Fruit fly (Drosophila melanogaster) whole organism, embryonic: ENCODE measurements around the gene CG14232.

Experiments used
- Antp ChIP-seq: fragments of 200-800 bp; sonication (Bioruptor generic); optimal IDR thresholded peaks from 3 replicates; lab custom pipeline; 2016; ENCODE audit warnings: missing biosample characterization, missing genetic modification characterization
- Asciz ChIP-seq: fragments of 200-800 bp; sonication (Bioruptor generic); optimal IDR thresholded peaks from 2 replicates; lab custom pipeline; 2017; ENCODE audit warnings: missing biosample characterization, mild to moderate bottlenecking, missing genetic modification characterization, missing genetic modification reagents
- CG10147 ChIP-seq: fragments of 200-800 bp; sonication (Bioruptor generic); optimal IDR thresholded peaks from 2 replicates; lab custom pipeline; 2019; ENCODE audit warnings: missing biosample characterization, mild to moderate bottlenecking, missing genetic modification characterization, moderate library complexity
- CG10267 ChIP-seq: fragments of 200-800 bp; sonication (Bioruptor generic); optimal IDR thresholded peaks from 2 replicates; lab custom pipeline; 2018; ENCODE audit warnings: missing biosample characterization, mild to moderate bottlenecking, missing genetic modification characterization, moderate library complexity
- CG10431 ChIP-seq: fragments of 200-800 bp; sonication (Bioruptor generic); optimal IDR thresholded peaks from 3 replicates; lab custom pipeline; 2018; ENCODE audit warnings: missing biosample characterization, mild to moderate bottlenecking, missing genetic modification characterization
- CG11093 ChIP-seq: fragments of 200-800 bp; sonication (Bioruptor generic); IDR thresholded peaks from 3 replicates; pipeline ENCODE4 v1.3.6; 2022; ENCODE audit warnings: missing biosample characterization, missing genetic modification characterization
- CG11398 ChIP-seq: fragments of 200-800 bp; sonication (Bioruptor generic); optimal IDR thresholded peaks from 2 replicates; lab custom pipeline; 2016; ENCODE audit warnings: missing biosample characterization, missing genetic modification characterization
- CG12299 ChIP-seq: fragments of 200-800 bp; sonication (Bioruptor generic); optimal IDR thresholded peaks from 2 replicates; lab custom pipeline; 2018; ENCODE audit warnings: missing biosample characterization, mild to moderate bottlenecking, missing genetic modification characterization
- CG12942 ChIP-seq: fragments of 200-800 bp; sonication (Bioruptor generic); optimal IDR thresholded peaks from 3 replicates; lab custom pipeline; 2016; ENCODE audit warnings: missing biosample characterization, missing genetic modification characterization
- CG14441 ChIP-seq: fragments of 200-800 bp; sonication (Bioruptor generic); IDR thresholded peaks from 2 replicates; pipeline ENCODE4 v1.3.6; 2022; ENCODE audit warnings: missing biosample characterization, missing genetic modification characterization
- CG15073 ChIP-seq: fragments of 200-800 bp; sonication (Bioruptor generic); optimal IDR thresholded peaks from 2 replicates; lab custom pipeline; 2016; ENCODE audit warnings: missing biosample characterization, missing genetic modification characterization
- CG16815 ChIP-seq: fragments of 200-800 bp; sonication (Bioruptor generic); optimal IDR thresholded peaks from 3 replicates; lab custom pipeline; 2017; ENCODE audit warnings: missing biosample characterization, mild to moderate bottlenecking, missing genetic modification characterization
- CG17568 ChIP-seq: fragments of 200-800 bp; sonication (Bioruptor generic); optimal IDR thresholded peaks from 2 replicates; lab custom pipeline; 2018; ENCODE audit warnings: missing biosample characterization, mild to moderate bottlenecking, missing genetic modification characterization, moderate library complexity
- CG18619 ChIP-seq: fragments of 200-800 bp; sonication (Bioruptor generic); optimal IDR thresholded peaks from 3 replicates; lab custom pipeline; 2017; ENCODE audit warnings: missing biosample characterization, mild to moderate bottlenecking, missing genetic modification characterization
- CG18764 ChIP-seq: fragments of 200-800 bp; sonication (Bioruptor generic); optimal IDR thresholded peaks from 3 replicates; lab custom pipeline; 2016; ENCODE audit warnings: missing biosample characterization, missing genetic modification characterization
- CG2678 ChIP-seq: fragments of 200-800 bp; sonication (Bioruptor generic); optimal IDR thresholded peaks from 3 replicates; lab custom pipeline; 2019; ENCODE audit warnings: missing biosample characterization, mild to moderate bottlenecking, missing genetic modification characterization, moderate library complexity
- CG33557 ChIP-seq: fragments of 200-800 bp; sonication (Bioruptor generic); optimal IDR thresholded peaks from 2 replicates; lab custom pipeline; 2019; ENCODE audit warnings: missing biosample characterization, mild to moderate bottlenecking, missing genetic modification characterization, moderate library complexity
- CG4404 ChIP-seq: fragments of 200-800 bp; sonication (Bioruptor generic); IDR thresholded peaks from 2 replicates; pipeline ENCODE4 v1.3.6; 2022; ENCODE audit warnings: missing biosample characterization, missing genetic modification characterization
- CG6689 ChIP-seq: fragments of 200-800 bp; sonication (Bioruptor generic); IDR thresholded peaks from 2 replicates; pipeline ENCODE4 v1.3.6; 2022; ENCODE audit warnings: missing biosample characterization, missing genetic modification characterization
- CG6854 ChIP-seq: fragments of 200-800 bp; sonication (Bioruptor generic); optimal IDR thresholded peaks from 3 replicates; lab custom pipeline; 2017; ENCODE audit warnings: missing biosample characterization, mild to moderate bottlenecking, missing genetic modification characterization
- CG7372 ChIP-seq: fragments of 200-800 bp; sonication (Bioruptor generic); IDR thresholded peaks from 2 replicates; pipeline ENCODE4 v1.3.6; 2022; ENCODE audit warnings: missing biosample characterization, missing genetic modification characterization
- CG7745 ChIP-seq: fragments of 200-800 bp; sonication (Bioruptor generic); optimal IDR thresholded peaks from 2 replicates; lab custom pipeline; 2018; ENCODE audit warnings: missing biosample characterization, mild to moderate bottlenecking, missing genetic modification characterization, moderate library complexity
- CG8388 ChIP-seq: fragments of 200-800 bp; sonication (Bioruptor generic); optimal IDR thresholded peaks from 2 replicates; lab custom pipeline; 2019; ENCODE audit warnings: missing biosample characterization, mild to moderate bottlenecking, missing genetic modification characterization, moderate library complexity
- CG9876 ChIP-seq: fragments of 200-800 bp; sonication (Bioruptor generic); optimal IDR thresholded peaks from 2 replicates; lab custom pipeline; 2016; ENCODE audit warnings: missing biosample characterization, missing genetic modification characterization
- CHES-1-like ChIP-seq: fragments of 200-800 bp; sonication (Bioruptor generic); optimal IDR thresholded peaks from 2 replicates; lab custom pipeline; 2016; ENCODE audit warnings: missing biosample characterization, missing genetic modification characterization
- Chrac-16 ChIP-seq: fragments of 200-800 bp; sonication (Bioruptor generic); optimal IDR thresholded peaks from 3 replicates; lab custom pipeline; 2016; ENCODE audit warnings: missing biosample characterization, missing genetic modification characterization
- ERR ChIP-seq: fragments of 200-800 bp; sonication (Bioruptor generic); optimal IDR thresholded peaks from 2 replicates; lab custom pipeline; 2016; ENCODE audit warnings: missing biosample characterization, missing genetic modification characterization
- Elba2 ChIP-seq: fragments of 200-800 bp; sonication (Bioruptor generic); optimal IDR thresholded peaks from 3 replicates; lab custom pipeline; 2016; ENCODE audit warnings: missing biosample characterization, missing genetic modification characterization
- Fer3 ChIP-seq: fragments of 200-800 bp; sonication (Bioruptor generic); optimal IDR thresholded peaks from 2 replicates; lab custom pipeline; 2018; ENCODE audit warnings: missing biosample characterization, mild to moderate bottlenecking, missing genetic modification characterization, moderate library complexity
- Gsc ChIP-seq: fragments of 200-800 bp; sonication (Bioruptor generic); IDR thresholded peaks from 2 replicates; pipeline ENCODE4 v1.3.6; 2022; ENCODE audit warnings: missing biosample characterization, missing genetic modification characterization
- HmgD ChIP-seq: fragments of 200-800 bp; sonication (Bioruptor generic); optimal IDR thresholded peaks from 3 replicates; lab custom pipeline; 2016; ENCODE audit warnings: missing biosample characterization, missing genetic modification characterization
- Hr3 ChIP-seq: fragments of 200-800 bp; sonication (Bioruptor generic); optimal IDR thresholded peaks from 3 replicates; lab custom pipeline; 2016; ENCODE audit warnings: missing biosample characterization, missing genetic modification characterization
- Hr39 ChIP-seq: fragments of >200 bp; optimal IDR thresholded peaks from 2 replicates; lab custom pipeline; 2017
- Hr78 ChIP-seq, 2 experiments: fragments of 200-800 bp in 1 of 2; fragments of >200 bp in 1 of 2; sonication (Bioruptor generic) in 1 of 2; optimal IDR thresholded peaks; 2 replicates each; lab custom pipeline; 2017 to 2019; ENCODE audit warnings: missing biosample characterization in 2 of 2, missing genetic modification characterization in 2 of 2, mild to moderate bottlenecking in 1 of 2, moderate library complexity in 1 of 2
- Lhr ChIP-seq: fragments of 200-800 bp; sonication (Bioruptor generic); optimal IDR thresholded peaks from 3 replicates; lab custom pipeline; 2017; ENCODE audit warnings: mild to moderate bottlenecking, missing biosample characterization, missing genetic modification reagents, missing genetic modification characterization
- Lim3 ChIP-seq: fragments of 200-800 bp; sonication (Bioruptor generic); IDR thresholded peaks from 2 replicates; pipeline ENCODE4 v1.3.6; 2022; ENCODE audit warnings: missing biosample characterization, missing genetic modification characterization
- Mad ChIP-seq: fragments of 200-800 bp; sonication (Bioruptor generic); optimal IDR thresholded peaks from 2 replicates; lab custom pipeline; 2016; ENCODE audit warnings: missing biosample characterization, missing genetic modification characterization
- Mes4 ChIP-seq: fragments of 200-800 bp; sonication (Bioruptor generic); optimal IDR thresholded peaks from 2 replicates; lab custom pipeline; 2016; ENCODE audit warnings: missing biosample characterization, missing genetic modification characterization
- Myb ChIP-seq: fragments of 200-800 bp; sonication (Bioruptor generic); optimal IDR thresholded peaks from 2 replicates; lab custom pipeline; 2016; ENCODE audit warnings: missing biosample characterization, missing genetic modification characterization
- TFAM ChIP-seq: fragments of 200-800 bp; sonication (Bioruptor generic); optimal IDR thresholded peaks from 2 replicates; lab custom pipeline; 2017; ENCODE audit warnings: missing biosample characterization, missing genetic modification characterization, inconsistent platforms
- ash1 ChIP-seq: fragments of 200-800 bp; sonication (Bioruptor generic); optimal IDR thresholded peaks from 2 replicates; lab custom pipeline; 2018; ENCODE audit warnings: missing biosample characterization, mild to moderate bottlenecking, missing genetic modification characterization
- br ChIP-seq: fragments of >200 bp; optimal IDR thresholded peaks from 2 replicates; lab custom pipeline; 2017
- dm ChIP-seq: fragments of 200-800 bp; sonication (Bioruptor generic); optimal IDR thresholded peaks from 3 replicates; lab custom pipeline; 2016; ENCODE audit warnings: missing biosample characterization, missing genetic modification characterization
- fd3F ChIP-seq: fragments of 200-800 bp; sonication (Bioruptor generic); optimal IDR thresholded peaks from 2 replicates; lab custom pipeline; 2018; ENCODE audit warnings: missing biosample characterization, mild to moderate bottlenecking, missing genetic modification characterization, moderate library complexity
- fd96Cb ChIP-seq: fragments of 200-800 bp; sonication (Bioruptor generic); optimal IDR thresholded peaks from 2 replicates; lab custom pipeline; 2018; ENCODE audit warnings: missing biosample characterization, mild to moderate bottlenecking, missing genetic modification characterization, moderate library complexity
- fu2 ChIP-seq: fragments of 200-800 bp; sonication (Bioruptor generic); optimal IDR thresholded peaks from 2 replicates; lab custom pipeline; 2016; ENCODE audit warnings: missing biosample characterization, missing genetic modification characterization
- gt ChIP-seq: fragments of 200-800 bp; sonication (Bioruptor generic); IDR thresholded peaks from 2 replicates; pipeline ENCODE4 v1.3.6; 2022; ENCODE audit warnings: missing biosample characterization, missing genetic modification characterization
- p53 ChIP-seq: fragments of 200-800 bp; sonication (Bioruptor generic); optimal IDR thresholded peaks from 2 replicates; lab custom pipeline; 2016; ENCODE audit warnings: missing biosample characterization, missing genetic modification characterization
- rib ChIP-seq: fragments of 200-800 bp; sonication (Bioruptor generic); IDR thresholded peaks from 2 replicates; pipeline ENCODE4 v1.3.6; 2022; ENCODE audit warnings: missing biosample characterization, missing genetic modification characterization
- sr ChIP-seq: fragments of 200-800 bp; sonication (Bioruptor generic); IDR thresholded peaks from 3 replicates; pipeline ENCODE4 v1.3.6; 2022; ENCODE audit warnings: missing biosample characterization, missing genetic modification characterization
- tna ChIP-seq: fragments of 200-800 bp; sonication (Bioruptor generic); IDR thresholded peaks from 2 replicates; pipeline ENCODE4 v1.3.6; 2022; ENCODE audit warnings: missing biosample characterization, missing genetic modification characterization; ENCODE audit not compliant: partially characterized antibody
- zen ChIP-seq: fragments of 200-800 bp; sonication (Bioruptor generic); optimal IDR thresholded peaks from 3 replicates; lab custom pipeline; 2018; ENCODE audit warnings: missing biosample characterization, mild to moderate bottlenecking, missing genetic modification characterization, moderate library complexity

The CG14232 gene

DNA sequence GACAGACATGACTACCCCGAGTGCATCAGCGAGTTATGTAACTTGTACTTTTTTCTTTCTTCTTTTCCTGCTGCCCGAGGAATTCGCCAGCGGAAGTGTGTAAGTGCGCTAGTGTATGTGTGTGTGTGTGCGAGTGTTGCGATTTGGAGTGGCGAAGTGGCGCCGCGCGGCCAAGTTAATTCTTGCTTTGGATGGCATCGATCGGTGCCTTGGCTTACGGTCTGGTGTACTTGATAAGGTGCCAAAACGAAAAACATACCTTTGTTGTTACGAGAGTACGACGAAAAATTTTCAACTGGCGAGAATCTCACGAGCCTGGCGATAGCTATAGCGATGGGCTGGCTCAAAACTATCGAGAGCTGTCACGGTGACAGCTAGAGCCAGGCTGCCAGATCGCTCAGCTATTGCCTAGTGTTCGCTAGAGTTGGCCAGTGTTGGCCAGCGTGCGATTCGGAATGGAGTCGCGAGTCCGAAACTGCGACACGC lies 40.0 kb upstream of the CG14232 start, which contains the start of the genes CG18809, COX6B, CG33932 and Rpp20 (continued):
- peak; percentile 88 for TF ChIP-seq tna (GFP tag; lab: Robert Waterston, UW)
- no peak for TF ChIP-seq fd96Cb (tag; lab: Kevin White, UChicago)
- TF ChIP-seq Hr78 (GFP tag; optimal IDR thresholded peaks at IDR 0.05; lab: Kevin White, UChicago), result no peak
- TF ChIP-seq fd3F (GFP tag; lab: Kevin White, UChicago), result no peak
- TF ChIP-seq Mes4 (GFP tag; lab: Kevin White, UChicago), result peak; percentile 34
- TF ChIP-seq fu2, result peak; percentile 68
- no peak for TF ChIP-seq Elba2 (GFP tag; lab: Kevin White, UChicago)
- peak; percentile 93 for TF ChIP-seq HmgD
- TF ChIP-seq Hr3, result peak; percentile 21
- TF ChIP-seq CG6689 (GFP tag; lab: Robert Waterston, UW), result peak; percentile 20; the same call in 1 of the 2 replicates
- TF ChIP-seq CG11398 (GFP tag; lab: Kevin White, UChicago), result peak; percentile 59
- TF ChIP-seq CG9876 (GFP tag; lab: Kevin White, UChicago), result peak; percentile 75
- no peak for TF ChIP-seq CG12299 (tag; lab: Kevin White, UChicago)
- peak; percentile 72 for TF ChIP-seq Mad (GFP tag; lab: Kevin White, UChicago)
- no peak for TF ChIP-seq CG6854 (GFP tag; lab: Kevin White, UChicago)
- no peak for TF ChIP-seq gt (GFP tag; lab: Robert Waterston, UW)
- no peak for TF ChIP-seq Hr39 (lab: Kevin White, UChicago)
- peak; percentile 95 for TF ChIP-seq CG10267 (tag; lab: Kevin White, UChicago)
- TF ChIP-seq TFAM, result no peak
- no peak for TF ChIP-seq CG15073 (GFP tag; lab: Kevin White, UChicago)
- TF ChIP-seq CG10147 (GFP tag; lab: Kevin White, UChicago), result peak; percentile 11
- TF ChIP-seq CG7372 (GFP tag; lab: Robert Waterston, UW), result peak; percentile 47
- peak; percentile 26; the same call in 1 of the 2 replicates for TF ChIP-seq CG14441
- TF ChIP-seq CG17568 (GFP tag; lab: Kevin White, UChicago), result no peak
- peak; percentile 78 for TF ChIP-seq Myb
- peak; percentile 71 for TF ChIP-seq p53 (GFP tag; lab: Kevin White, UChicago)
- peak; percentile 78 for TF ChIP-seq ERR
- no peak for TF ChIP-seq CG7745 (tag; lab: Kevin White, UChicago)
- peak; percentile 68 for TF ChIP-seq CG12942 (GFP tag; lab: Kevin White, UChicago)
- TF ChIP-seq CG18764 (GFP tag; lab: Kevin White, UChicago), result no peak
- TF ChIP-seq CG4404 (GFP tag; lab: Robert Waterston, UW), result peak; percentile 18; the same call in 1 of the 2 replicates
- peak; percentile 40 for TF ChIP-seq Chrac-16
- TF ChIP-seq dm (GFP tag; lab: Kevin White, UChicago), result peak; percentile 83
- TF ChIP-seq CG18619 (GFP tag; lab: Kevin White, UChicago), result peak; percentile 70
- no peak for TF ChIP-seq CG33557 (GFP tag; lab: Kevin White, UChicago)
- peak; percentile 25 for TF ChIP-seq CG16815
- TF ChIP-seq rib (GFP tag; lab: Robert Waterston, UW), result peak; percentile 75; the same call in 1 of the 2 replicates
- no peak for TF ChIP-seq br
- no peak for TF ChIP-seq CG8388 (GFP tag; lab: Kevin White, UChicago)
- TF ChIP-seq CG2678 (tag; lab: Kevin White, UChicago), result no peak
- peak; percentile 45 for TF ChIP-seq zen (tag; lab: Kevin White, UChicago)
- TF ChIP-seq sr, result no peak
- TF ChIP-seq Fer3, result peak; percentile 31
- peak; percentile 74 for TF ChIP-seq Lhr (GFP tag; lab: Kevin White, UChicago)
- peak; percentile 88 for TF ChIP-seq CHES-1-like (GFP tag; lab: Kevin White, UChicago)
- no peak for TF ChIP-seq Asciz
- TF ChIP-seq CG10431 (GFP tag; lab: Kevin White, UChicago), result no peak
- no peak for TF ChIP-seq Lim3
- TF ChIP-seq Antp (GFP tag; lab: Kevin White, UChicago), result peak; percentile 84
- no peak for TF ChIP-seq Gsc (GFP tag; lab: Robert Waterston, UW)
- no peak for TF ChIP-seq ash1 (GFP tag; lab: Kevin White, UChicago)
- no peak for TF ChIP-seq CG11093
